Comparison of ENCODE assay signal across 1 fruit fly cellular context in the genomic region with DNA sequence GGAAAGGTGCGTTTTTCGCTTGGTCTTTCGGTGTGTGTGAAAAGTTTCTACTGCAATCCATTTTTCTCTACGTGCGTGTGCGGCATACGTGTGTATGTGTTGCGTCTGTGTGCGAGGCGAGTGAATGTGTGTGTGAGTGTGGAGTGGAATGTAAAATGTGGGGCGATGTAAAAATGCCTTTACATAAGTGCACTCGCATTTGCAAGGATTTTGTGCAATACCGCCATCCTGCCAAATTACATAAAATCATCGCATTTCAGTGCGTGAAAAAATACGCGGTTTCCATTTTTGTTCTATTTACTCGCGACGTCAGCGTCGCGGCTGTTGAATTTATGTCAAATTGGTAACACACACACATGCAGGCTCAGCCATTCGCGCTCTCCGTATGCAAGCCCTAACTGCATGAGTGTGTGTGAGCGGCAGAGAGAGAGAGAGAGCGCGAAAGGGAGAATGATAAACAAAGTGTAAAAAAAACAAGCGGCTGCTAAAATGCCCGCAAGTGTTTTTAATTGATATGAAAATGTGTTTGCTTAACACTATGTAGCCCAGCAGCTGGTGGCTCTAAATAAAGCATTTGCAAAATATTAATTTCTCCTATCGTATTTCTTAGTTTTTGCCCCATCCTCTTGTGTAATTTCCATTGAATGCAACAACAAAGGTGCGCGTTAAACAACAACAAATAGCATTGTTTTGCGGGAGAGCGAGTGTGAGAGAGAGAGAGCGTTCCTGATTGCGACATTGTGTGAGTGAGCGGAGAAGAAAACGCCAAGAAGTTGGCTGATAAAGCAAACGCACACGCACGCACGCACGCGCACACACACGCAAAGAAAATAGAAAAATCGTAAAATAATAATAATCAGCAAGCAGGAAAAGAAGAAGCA.
A peak's percentile ranks its signal among the peaks of the same experiment; 100 is the strongest.
TF ChIP-seq lines count a peak whose summit lies in the region.

No protein-coding gene starts in this region.

TF ChIP-seq in whole organism, embryonic, 481 proteins besides CTCF, POLR2A, EP300 and RAD21 (continued from another document):
- peak; percentile 53 for TF ChIP-seq CG1832 (GFP tag; optimal IDR thresholded peaks at IDR 0.05; lab: Kevin White, UChicago)
- TF ChIP-seq ewg (GFP tag; optimal IDR thresholded peaks at IDR 0.05; lab: Kevin White, UChicago): peak; percentile 31
- TF ChIP-seq sens (GFP tag; lab: Kevin White, UChicago): peak; percentile 80
- TF ChIP-seq kay (GFP tag; optimal IDR thresholded peaks at IDR 0.05; lab: Kevin White, UChicago): no peak
- TF ChIP-seq Med (GFP tag; lab: Kevin White, UChicago): peak; percentile 77
- no peak for TF ChIP-seq hkb (optimal IDR thresholded peaks at IDR 0.05; lab: Kevin White, UChicago)
- 0 out of 2 replicates have a peak, but pooled peaks have one; percentile 4 for TF ChIP-seq hkb (GFP tag; IDR thresholded peaks at IDR 0.05; lab: Robert Waterston, UW)
- peak; percentile 32; the same call in 1 of the 2 replicates for TF ChIP-seq CG32767 (GFP tag; IDR thresholded peaks at IDR 0.05; lab: Robert Waterston, UW)
- no peak for TF ChIP-seq CG10959 (GFP tag; IDR thresholded peaks at IDR 0.05; lab: Robert Waterston, UW)
- peak; percentile 33; the same call in 2 of the 3 replicates for TF ChIP-seq knrl (GFP tag; IDR thresholded peaks at IDR 0.05; lab: Robert Waterston, UW; ENCODE audit: partially characterized antibody)
- no peak for TF ChIP-seq fd102C (GFP tag; optimal IDR thresholded peaks at IDR 0.05; lab: Kevin White, UChicago)
- TF ChIP-seq Fer1 (GFP tag; optimal IDR thresholded peaks at IDR 0.05; lab: Kevin White, UChicago): peak; percentile 1
- peak; percentile 41 for TF ChIP-seq nau (GFP tag; optimal IDR thresholded peaks at IDR 0.05; lab: Kevin White, UChicago)
- peak; percentile 22; the same call in 1 of the 2 replicates for TF ChIP-seq Drgx (GFP tag; IDR thresholded peaks at IDR 0.05; lab: Robert Waterston, UW)
- peak in 1 of 2 experiments; percentile 18 for TF ChIP-seq bsh (GFP tag; optimal IDR thresholded peaks at IDR 0.05; lab: Kevin White, UChicago)
- TF ChIP-seq gsb (GFP tag; IDR thresholded peaks at IDR 0.05; lab: Robert Waterston, UW): no peak
- peak in 1 of 2 experiments; percentile 59 for TF ChIP-seq eve (GFP tag; optimal IDR thresholded peaks at IDR 0.05; lab: Kevin White, UChicago)
- TF ChIP-seq ac (GFP tag; optimal IDR thresholded peaks at IDR 0.05; lab: Kevin White, UChicago): no peak
- TF ChIP-seq CG17385 (GFP tag; optimal IDR thresholded peaks at IDR 0.05; lab: Kevin White, UChicago): peak; percentile 87
- TF ChIP-seq tll (GFP tag; optimal IDR thresholded peaks at IDR 0.05; lab: Kevin White, UChicago): peak in 1 of 2 experiments; percentile 83
- no peak for TF ChIP-seq bigmax (GFP tag; optimal IDR thresholded peaks at IDR 0.05; lab: Kevin White, UChicago)
- peak; percentile 95 for TF ChIP-seq CG15479 (GFP tag; optimal IDR thresholded peaks at IDR 0.05; lab: Kevin White, UChicago)
- TF ChIP-seq lola (GFP tag; optimal IDR thresholded peaks at IDR 0.05; lab: Kevin White, UChicago): peak in 2 of 3 experiments; percentile 71 to 96
- TF ChIP-seq CG12104 (GFP tag; optimal IDR thresholded peaks at IDR 0.05; lab: Kevin White, UChicago): peak; percentile 6
- no peak for TF ChIP-seq Taf1 (GFP tag; IDR thresholded peaks at IDR 0.05; lab: Robert Waterston, UW)
- peak; percentile 2 for TF ChIP-seq scrt (GFP tag; optimal IDR thresholded peaks at IDR 0.05; lab: Kevin White, UChicago)
- TF ChIP-seq Bgb (GFP tag; IDR thresholded peaks at IDR 0.05; lab: Robert Waterston, UW; ENCODE audit: partially characterized antibody): peak; percentile 17; the same call in 1 of the 2 replicates
- TF ChIP-seq Kr (GFP tag; optimal IDR thresholded peaks at IDR 0.05; lab: Kevin White, UChicago): no peak
- peak; percentile 13 for TF ChIP-seq Nf-YC (tag; optimal IDR thresholded peaks at IDR 0.05; lab: Kevin White, UChicago)
- TF ChIP-seq sqz (GFP tag; optimal IDR thresholded peaks at IDR 0.05; lab: Kevin White, UChicago): peak; percentile 91
- TF ChIP-seq Mrtf (GFP tag; IDR thresholded peaks at IDR 0.05; lab: Robert Waterston, UW): no peak
- TF ChIP-seq CG9727 (GFP tag; optimal IDR thresholded peaks at IDR 0.05; lab: Kevin White, UChicago): peak; percentile 7
- TF ChIP-seq Spps (tag; optimal IDR thresholded peaks at IDR 0.05; lab: Kevin White, UChicago): no peak
- TF ChIP-seq Pdp1 (GFP tag; optimal IDR thresholded peaks at IDR 0.05; lab: Kevin White, UChicago): peak in 1 of 2 experiments; percentile 78
- peak in 1 of 3 experiments; percentile 91 for TF ChIP-seq Stat92E (GFP tag; optimal IDR thresholded peaks at IDR 0.05; lab: Kevin White, UChicago)
- peak; percentile 19 for TF ChIP-seq CG12299 (tag; optimal IDR thresholded peaks at IDR 0.05; lab: Kevin White, UChicago)
- TF ChIP-seq CG17568 (GFP tag; optimal IDR thresholded peaks at IDR 0.05; lab: Kevin White, UChicago): peak; percentile 16
- peak; percentile 32; the same call in 2 of the 3 replicates for TF ChIP-seq Aef1 (GFP tag; IDR thresholded peaks at IDR 0.05; lab: Robert Waterston, UW)
- TF ChIP-seq ci (GFP tag; IDR thresholded peaks at IDR 0.05; lab: Robert Waterston, UW): peak; percentile 47; the same call in 2 of the 3 replicates
- no peak for TF ChIP-seq MTF-1 (GFP tag; optimal IDR thresholded peaks at IDR 0.05; lab: Kevin White, UChicago; ENCODE audit: borderline replicate concordance)
- TF ChIP-seq nmo (GFP tag; optimal IDR thresholded peaks at IDR 0.05; lab: Kevin White, UChicago): peak; percentile 30
- 0 out of 2 replicates have a peak, but pooled peaks have one; percentile 10 for TF ChIP-seq bbx (GFP tag; IDR thresholded peaks at IDR 0.05; lab: Robert Waterston, UW; ENCODE audit: partially characterized antibody)
- TF ChIP-seq yki (optimal IDR thresholded peaks at IDR 0.05; lab: Kevin White, UChicago): peak; percentile 84
- peak; percentile 95 for TF ChIP-seq Hr39 (optimal IDR thresholded peaks at IDR 0.05; lab: Kevin White, UChicago)
- peak; percentile 99 for TF ChIP-seq CG8478 (optimal IDR thresholded peaks at IDR 0.05; lab: Kevin White, UChicago)
- peak; percentile 49 for TF ChIP-seq lab (GFP tag; optimal IDR thresholded peaks at IDR 0.05; lab: Kevin White, UChicago)
- TF ChIP-seq Dek (tag; optimal IDR thresholded peaks at IDR 0.05; lab: Kevin White, UChicago): no peak
- TF ChIP-seq cg (GFP tag; optimal IDR thresholded peaks at IDR 0.05; lab: Kevin White, UChicago): peak; percentile 99
